Worm (Caenorhabditis elegans) whole organism, L1 larva: ENCODE results near the gene ent-4.

Experiments used
- ama-1 ChIP-seq: fragments of 150-350 bp; optimal IDR thresholded peaks from 2 replicates; lab custom pipeline; 2014
- lin-13 ChIP-seq: fragments of 150-350 bp; optimal IDR thresholded peaks from 2 replicates; lab custom pipeline; 2014; ENCODE audit warnings: missing biosample characterization, missing genetic modification reagents, missing genetic modification characterization
- lsy-2 ChIP-seq, 2 experiments: fragments of 150-350 bp; optimal IDR thresholded peaks; 2 replicates each; lab custom pipeline; 2014; ENCODE audit warnings: missing biosample characterization in 2 of 2, missing genetic modification characterization in 2 of 2
- nhr-11 ChIP-seq: fragments of 150-350 bp; optimal IDR thresholded peaks from 2 replicates; lab custom pipeline; 2014; ENCODE audit warnings: missing biosample characterization, missing genetic modification characterization
- nhr-28 ChIP-seq: fragments of 150-350 bp; optimal IDR thresholded peaks from 2 replicates; lab custom pipeline; 2014; ENCODE audit warnings: missing biosample characterization, missing genetic modification characterization
- ztf-11 ChIP-seq, 2 experiments: sonication (generic microtip); optimal IDR thresholded peaks; 2 replicates each; lab custom pipeline; 2016 to 2017; ENCODE audit warnings: missing genetic modification characterization in 2 of 2, missing biosample characterization in 1 of 2, missing compliant biosample characterization in 1 of 2

ce11 chrIV:13686965-13687425 lies 39.7 kb upstream of the ent-4 start, which contains the start of gene nyn-1:
- TF ChIP-seq lin-13 (no peak), ama-1 (no peak), lsy-2 (tag; optimal IDR thresholded peaks at IDR 0.05; lab: Kevin White, UChicago) (no peak), nhr-28 (tag; lab: Kevin White, UChicago) (no peak), nhr-11 (no peak), ztf-11 (tag; optimal IDR thresholded peaks at IDR 0.05; lab: Kevin White, UChicago) (no peak)
